Worm (Caenorhabditis elegans): ENCODE data around the gene del-5.
A peak's percentile ranks its signal among the peaks of the same experiment; 100 is the strongest.

The del-5 gene

DNA sequence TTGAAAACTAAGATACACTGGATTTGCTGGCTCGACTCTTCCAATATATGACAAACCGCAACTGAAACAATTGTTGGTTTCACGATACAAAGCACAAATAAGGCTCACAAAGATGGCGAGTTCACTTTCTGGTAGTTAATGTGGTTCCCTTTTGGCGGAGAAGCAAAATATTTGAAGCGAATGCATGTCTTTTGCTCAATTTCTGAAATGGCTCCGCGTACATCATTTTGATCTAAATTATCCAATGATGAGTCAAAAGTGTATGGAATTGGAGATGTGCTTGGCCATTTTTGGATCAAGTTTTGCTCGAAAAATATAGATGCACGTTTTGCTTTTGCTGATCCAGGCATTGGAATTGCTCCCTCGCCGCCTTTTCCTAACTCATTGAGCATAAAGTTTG lies 46.3 kb downstream of the del-5 start:
- TF ChIP-seq nhr-77 (tag; optimal IDR thresholded peaks at IDR 0.05) (no peak), daf-12 (tag; optimal IDR thresholded peaks at IDR 0.05) (no peak), nhr-43 (tag; optimal IDR thresholded peaks at IDR 0.05; ENCODE audit: poor library complexity, severe bottlenecking) (no peak), hmg-11 (tag; optimal IDR thresholded peaks at IDR 0.05) (no peak), ztf-4 (tag; optimal IDR thresholded peaks at IDR 0.05) (no peak), snpc-4 (tag; optimal IDR thresholded peaks at IDR 0.05) (no peak), aly-2 (tag; optimal IDR thresholded peaks at IDR 0.05) (no peak), nhr-11 (tag; optimal IDR thresholded peaks at IDR 0.05) (no peak), egl-27 (tag; optimal IDR thresholded peaks at IDR 0.05) (no peak), fos-1 (tag; optimal IDR thresholded peaks at IDR 0.05) (no peak), nhr-23 (tag; optimal IDR thresholded peaks at IDR 0.05) (no peak), ceh-16 (tag; optimal IDR thresholded peaks at IDR 0.05) (no peak), tbx-2 (tag; optimal IDR thresholded peaks at IDR 0.05) (no peak), nfya-1 (tag; optimal IDR thresholded peaks at IDR 0.05; ENCODE audit: insufficient read depth) (no peak), skn-1 (tag; optimal IDR thresholded peaks at IDR 0.05) (no peak), elt-1 (tag; optimal IDR thresholded peaks at IDR 0.05) (no peak)

DNA sequence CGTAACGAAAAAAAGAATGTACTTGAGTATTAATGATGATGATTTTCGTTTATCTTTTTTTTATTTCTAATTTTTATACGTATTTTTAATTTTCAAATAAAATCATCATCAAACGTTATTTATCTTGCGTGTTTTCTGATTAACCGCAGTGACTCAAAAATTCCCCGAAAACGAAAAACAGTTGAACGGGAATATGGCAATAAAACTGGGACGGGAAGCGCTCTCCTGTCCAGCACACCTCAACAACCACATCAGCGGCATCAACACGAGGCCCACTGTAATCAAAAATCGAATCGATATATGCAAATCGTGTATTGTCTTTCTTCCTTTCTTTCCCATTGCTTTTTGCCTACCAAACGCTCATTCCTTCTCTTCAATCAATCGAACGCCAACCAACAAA lies 48.8 kb downstream of the del-5 start, which contains the start of gene K09C8.2:
Gene K09C8.2 (plus strand): TSS at position 301 of the 400 bp plus-strand sequence.
- no peak for TF ChIP-seq daf-12 (tag; optimal IDR thresholded peaks at IDR 0.05)
- TF ChIP-seq R02D3.7 (tag; optimal IDR thresholded peaks at IDR 0.05) = no peak
- TF ChIP-seq pha-4 (tag; optimal IDR thresholded peaks at IDR 0.05) = no peak
- no peak for TF ChIP-seq aly-2 (tag; optimal IDR thresholded peaks at IDR 0.05)
- TF ChIP-seq ceh-82 (tag; optimal IDR thresholded peaks at IDR 0.05) = no peak
- no peak for TF ChIP-seq ztf-4 (tag; optimal IDR thresholded peaks at IDR 0.05)
- no peak for TF ChIP-seq zag-1 (tag; optimal IDR thresholded peaks at IDR 0.05)
- TF ChIP-seq mdl-1 (tag; optimal IDR thresholded peaks at IDR 0.05) = no peak

DNA sequence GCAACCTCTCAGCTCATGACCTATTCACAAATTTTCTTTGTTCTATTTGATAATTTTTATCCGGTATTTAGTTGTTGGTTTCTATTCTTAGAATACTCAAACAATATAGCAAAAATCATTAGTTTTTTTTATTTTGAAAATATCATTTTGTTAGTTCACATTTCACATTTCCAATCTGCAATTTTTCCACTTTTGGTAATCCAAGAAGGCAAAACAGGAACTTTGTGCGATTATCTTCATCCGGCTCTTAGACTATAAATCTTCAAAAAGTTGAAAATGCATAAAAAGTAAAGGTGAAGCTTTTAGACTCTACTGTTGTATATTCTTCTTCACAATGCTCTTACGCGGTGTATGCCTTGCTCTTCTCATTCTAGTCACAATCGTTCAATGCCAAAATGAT lies 49.6 kb downstream of the del-5 start, which contains the start of gene nlp-19:
Gene nlp-19 (plus strand): TSS at position 301 of the 400 bp plus-strand sequence.
- TF ChIP-seq ztf-11 (tag; optimal IDR thresholded peaks at IDR 0.05) (no peak), R02D3.7 (tag; optimal IDR thresholded peaks at IDR 0.05) (no peak), ZK546.5 (tag; optimal IDR thresholded peaks at IDR 0.05) (no peak), nhr-11 (tag; optimal IDR thresholded peaks at IDR 0.05) (no peak), elt-3 (tag; optimal IDR thresholded peaks at IDR 0.05) (no peak), ztf-4 (tag; optimal IDR thresholded peaks at IDR 0.05) (no peak), fos-1 (tag; optimal IDR thresholded peaks at IDR 0.05) (no peak), nfya-1 (tag; optimal IDR thresholded peaks at IDR 0.05; ENCODE audit: insufficient read depth) (no peak), zag-1 (tag; optimal IDR thresholded peaks at IDR 0.05) (no peak), nhr-25 (tag; optimal IDR thresholded peaks at IDR 0.05) (no peak)

DNA sequence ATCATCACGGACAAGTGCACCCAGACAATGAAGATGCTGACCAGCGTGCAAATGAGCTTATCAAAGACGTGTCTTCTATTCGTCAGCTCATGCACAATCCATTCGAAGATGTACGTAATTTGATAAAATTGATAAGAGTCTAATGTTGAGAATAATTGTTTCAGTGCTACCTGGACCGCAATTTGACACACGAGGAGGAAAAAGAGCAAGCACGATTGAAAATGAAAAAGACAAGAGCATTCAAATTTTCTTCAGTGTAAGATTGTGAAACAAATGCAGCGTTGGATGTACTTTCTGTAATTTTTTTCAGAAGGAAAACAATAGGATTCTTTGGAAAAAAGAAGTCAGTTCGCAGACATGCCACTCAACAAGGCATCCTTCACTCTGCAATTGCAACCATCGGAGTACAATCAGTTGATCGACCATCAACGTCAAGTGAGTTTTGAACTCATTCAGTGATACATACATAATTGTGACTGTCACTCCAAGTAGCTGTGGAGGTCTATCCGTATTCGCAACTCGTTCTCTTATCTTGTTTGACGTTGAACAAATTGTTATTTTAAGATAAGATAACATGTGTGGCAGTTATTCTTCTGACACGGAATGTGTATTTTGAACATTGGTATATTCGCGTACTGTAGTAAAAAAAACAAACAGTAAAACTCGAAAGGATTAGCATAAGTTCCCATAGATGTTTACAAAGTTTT lies 50.9 kb downstream of the del-5 start:
- TF ChIP-seq tbx-2 (tag; optimal IDR thresholded peaks at IDR 0.05) = no peak
- no peak for TF ChIP-seq nhr-28 (tag; optimal IDR thresholded peaks at IDR 0.05)
- TF ChIP-seq pqm-1 (tag; optimal IDR thresholded peaks at IDR 0.05) = peak; percentile 32
- TF ChIP-seq mdl-1 (tag; optimal IDR thresholded peaks at IDR 0.05) = no peak
- TF ChIP-seq elt-2 (tag; optimal IDR thresholded peaks at IDR 0.05) = peak; percentile 45
- no peak for TF ChIP-seq ZK546.5 (tag; optimal IDR thresholded peaks at IDR 0.05)
- no peak for TF ChIP-seq sea-2 (GFP tag; optimal IDR thresholded peaks at IDR 0.05)
